Fruit fly (Drosophila melanogaster) S2 (cell line): ENCODE measurements around the gene CG10431.

Experiments used
- CG8478 ChIP-seq: fragments of >200 bp; optimal IDR thresholded peaks from 2 replicates; lab custom pipeline; 2018
- CTCF ChIP-seq, 2 experiments: fragments of >200 bp; optimal IDR thresholded peaks; 2 replicates each; lab custom pipeline; 2018

DNA sequence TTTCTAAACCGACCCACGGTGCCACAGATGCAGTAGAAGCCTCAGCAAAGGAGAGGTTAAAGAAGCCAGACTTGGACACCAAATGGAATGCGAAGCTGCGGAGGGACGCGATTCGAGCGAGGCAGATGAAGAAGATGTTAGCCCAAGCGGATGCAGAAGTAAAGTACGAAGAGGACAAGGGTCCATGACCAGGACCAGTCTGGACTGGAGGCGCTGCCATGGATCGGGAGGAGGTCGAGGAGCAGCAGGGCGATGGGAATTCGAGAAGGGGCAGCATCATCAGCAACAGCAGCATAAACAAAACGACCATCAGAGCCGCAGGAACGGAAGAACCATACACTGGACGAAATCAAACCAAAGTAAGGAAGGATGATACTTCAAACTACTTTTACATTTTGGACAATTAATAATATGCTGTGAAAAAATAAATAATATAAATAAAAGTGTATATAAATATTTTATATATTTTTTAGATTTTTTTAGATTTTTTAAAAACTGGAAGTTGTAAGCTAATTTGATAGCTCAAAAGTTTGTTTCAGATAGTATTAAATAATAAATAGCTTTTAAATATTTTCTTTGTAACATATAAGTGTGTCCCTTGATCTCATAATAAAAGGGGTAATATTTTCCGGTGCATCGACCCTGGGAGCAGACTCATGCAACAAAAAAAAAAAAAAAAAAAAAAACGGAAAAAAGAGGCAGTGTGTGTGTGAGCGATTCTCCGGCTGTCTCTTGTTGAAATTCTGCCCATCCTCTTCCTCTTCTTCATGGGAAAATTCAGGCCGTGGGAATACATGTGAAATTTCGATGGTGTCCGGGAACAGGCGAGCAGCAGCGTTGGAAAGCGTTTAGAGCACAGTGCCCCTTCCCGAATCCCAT, 27.6 kb upstream of the CG10431 start:
- no peak for TF ChIP-seq CTCF (optimal IDR thresholded peaks at IDR 0.05; lab: Kevin White, UChicago)
- TF ChIP-seq CG8478 (lab: Kevin White, UChicago), result no peak
